Fruit fly (Drosophila melanogaster): ENCODE data around the gene CG32708.

DNA sequence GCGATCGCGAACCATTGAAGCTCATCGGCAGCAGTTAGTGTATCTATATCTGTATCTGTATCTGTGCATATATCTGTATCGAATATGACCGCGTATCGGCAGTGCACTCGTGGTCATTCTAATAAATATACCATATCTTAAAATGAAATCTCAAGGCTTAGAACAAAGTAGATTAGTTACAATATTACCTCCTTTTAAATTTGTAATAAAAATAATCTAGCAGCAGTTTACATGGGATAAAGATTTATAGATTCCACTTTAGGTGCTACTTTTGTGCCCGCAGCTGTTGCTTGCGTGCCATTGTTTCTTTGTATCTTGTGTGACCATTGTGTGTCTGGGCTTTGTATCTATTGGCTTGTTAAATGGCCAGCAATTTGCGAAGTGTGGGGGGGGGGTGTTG lies 25.7 kb upstream of the CG32708 start:
- TF ChIP-seq rgr (GFP tag; optimal IDR thresholded peaks at IDR 0.05) (peak; percentile 76), lola (GFP tag; optimal IDR thresholded peaks at IDR 0.05) (no peak), h (GFP tag; optimal IDR thresholded peaks at IDR 0.05) (peak; percentile 80), brk (GFP tag; optimal IDR thresholded peaks at IDR 0.05) (no peak), CG32264 (GFP tag; optimal IDR thresholded peaks at IDR 0.05) (peak; percentile 15), br (GFP tag; optimal IDR thresholded peaks at IDR 0.05) (peak; percentile 64), Rel (GFP tag; optimal IDR thresholded peaks at IDR 0.05) (no peak), Rel (tag; optimal IDR thresholded peaks at IDR 0.05) (no peak), usp (GFP tag; optimal IDR thresholded peaks at IDR 0.05) (no peak), psq (GFP tag; optimal IDR thresholded peaks at IDR 0.05) (peak; percentile 63), GATAd (GFP tag; optimal IDR thresholded peaks at IDR 0.05) (no peak), Dfd (GFP tag; optimal IDR thresholded peaks at IDR 0.05) (no peak)

All from whole organism, wandering third instar larva.